Worm (Caenorhabditis elegans) whole organism, L4/young adult: ENCODE measurements around the gene Y49E10.10.
A peak's percentile ranks its signal among the peaks of the same experiment; 100 is the strongest.
"Not testable (repeated sequence)": the region's sequence is repeated elsewhere in the genome, so short reads cannot be mapped to it uniquely, and the experiment has no call there.

Experiments
- W03F9.2 ChIP-seq: fragments of 150-350 bp; optimal IDR thresholded peaks from 2 replicates; lab custom pipeline; 2014; ENCODE audit warnings: missing biosample characterization, missing genetic modification characterization
- dao-5 ChIP-seq: sonication (generic microtip); optimal IDR thresholded peaks from 2 replicates; lab custom pipeline; 2016; ENCODE audit warnings: missing genotype, missing genetic modification characterization, moderate library complexity, missing compliant biosample characterization
- him-1 ChIP-seq: sonication (generic microtip); optimal IDR thresholded peaks from 2 replicates; lab custom pipeline; 2016; ENCODE audit warnings: missing genotype, missing genetic modification reagents, missing genetic modification characterization, missing compliant biosample characterization

The Y49E10.10 gene

DNA sequence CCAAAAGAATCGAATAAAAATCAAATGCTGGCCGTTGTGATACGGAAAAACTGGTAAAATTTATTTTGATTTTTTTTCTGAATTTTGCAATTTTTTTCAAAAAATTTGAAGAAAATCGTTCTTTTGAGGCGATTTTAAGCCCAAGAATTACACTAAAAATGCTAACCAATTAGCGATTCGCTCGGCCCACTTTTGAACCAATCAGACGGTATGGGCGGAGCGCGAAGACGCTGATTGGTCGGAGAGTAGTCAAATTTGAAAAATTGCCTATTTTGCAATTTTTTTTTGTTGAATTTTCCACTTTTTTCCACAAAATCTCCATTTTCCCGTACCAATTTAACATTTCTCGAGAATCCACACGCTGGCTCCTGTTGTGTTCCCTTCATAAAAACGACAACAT is 22.0 kb upstream of the Y49E10.10 start:
- TF ChIP-seq W03F9.2 (tag; lab: Kevin White, UChicago) (no peak), dao-5 (tag; lab: Kevin White, UChicago) (no peak), him-1 (tag; lab: Kevin White, UChicago) (no peak)

DNA sequence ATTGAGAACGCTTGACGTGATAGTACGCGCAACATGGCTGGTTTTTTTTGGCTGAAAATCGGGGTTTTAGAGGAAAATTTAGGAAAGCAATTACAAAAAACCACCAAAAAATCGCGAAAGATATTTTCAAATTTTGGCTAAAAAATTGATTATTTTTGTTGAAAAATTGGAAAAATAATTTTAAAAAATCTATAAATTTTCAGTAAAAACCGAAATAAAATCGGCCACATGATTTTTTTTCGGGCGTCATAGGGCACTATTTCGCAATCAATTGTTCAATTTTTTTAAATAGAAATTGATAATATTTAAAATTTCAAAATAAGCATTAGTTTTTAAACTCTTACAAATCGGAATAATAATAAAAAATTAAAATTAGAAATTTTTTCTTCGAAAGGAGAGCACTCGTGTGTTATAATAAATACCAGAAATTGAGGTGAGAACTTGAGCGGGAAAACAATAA is 21.4 kb upstream of the Y49E10.10 start, which contains the start of gene glrx-5:
TSS of gene glrx-5 (minus strand) at position 51 of the 460 bp plus-strand sequence.
- TF ChIP-seq dao-5 (tag; lab: Kevin White, UChicago), result no peak
- TF ChIP-seq him-1 (tag; lab: Kevin White, UChicago), result no peak
- no peak for TF ChIP-seq W03F9.2 (tag; lab: Kevin White, UChicago)

DNA sequence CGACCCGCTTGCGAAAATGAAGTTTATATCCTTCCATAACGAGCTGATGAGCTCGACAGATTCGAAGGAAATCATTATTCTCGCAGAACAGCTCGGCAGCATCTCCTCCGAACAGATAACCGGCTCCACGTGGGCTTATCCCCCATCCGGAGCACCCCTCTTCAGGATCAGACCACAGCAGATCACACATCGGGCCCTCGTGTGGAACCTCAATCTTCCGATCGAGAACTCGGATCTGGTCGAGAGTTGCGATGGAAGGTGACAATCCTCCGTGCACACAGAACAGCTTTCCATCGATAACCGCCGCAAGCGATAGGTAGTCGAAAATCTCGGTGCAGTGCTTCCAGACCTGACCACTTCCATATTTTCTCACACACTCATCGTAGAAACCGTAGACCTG is 19.7 kb upstream of the Y49E10.10 start:
- TF ChIP-seq him-1 (tag; lab: Kevin White, UChicago) (no peak), W03F9.2 (tag; lab: Kevin White, UChicago) (no peak), dao-5 (tag; lab: Kevin White, UChicago) (no peak)

DNA sequence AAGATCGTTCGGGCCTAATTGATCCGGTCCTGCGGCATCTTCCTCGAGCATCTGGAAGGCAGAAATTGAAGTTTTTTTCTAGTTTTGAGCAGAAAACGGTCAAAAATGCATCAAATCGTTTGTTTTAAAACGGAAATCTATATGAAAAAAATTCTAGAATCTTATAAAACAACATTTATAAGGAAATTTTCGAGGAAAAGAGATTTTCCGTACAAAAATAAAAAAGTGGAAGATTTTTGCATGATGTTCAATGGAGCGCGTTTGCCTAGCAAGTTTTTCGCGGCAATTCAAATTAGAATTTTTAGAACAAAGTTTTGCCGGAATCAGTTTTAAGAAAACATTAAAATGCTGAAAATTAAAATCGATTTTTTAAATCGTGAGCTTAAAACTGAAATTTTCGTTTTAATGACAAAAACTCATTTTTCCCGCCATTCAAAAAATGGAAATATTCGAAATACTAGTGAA is 18.0 kb upstream of the Y49E10.10 start, which contains the start of gene pph-4.2:
TSS of gene pph-4.2 (minus strand) at position 51 of the 465 bp plus-strand sequence.
- TF ChIP-seq dao-5 (tag; lab: Kevin White, UChicago), result no peak
- peak; percentile 9 for TF ChIP-seq W03F9.2 (tag; lab: Kevin White, UChicago)

DNA sequence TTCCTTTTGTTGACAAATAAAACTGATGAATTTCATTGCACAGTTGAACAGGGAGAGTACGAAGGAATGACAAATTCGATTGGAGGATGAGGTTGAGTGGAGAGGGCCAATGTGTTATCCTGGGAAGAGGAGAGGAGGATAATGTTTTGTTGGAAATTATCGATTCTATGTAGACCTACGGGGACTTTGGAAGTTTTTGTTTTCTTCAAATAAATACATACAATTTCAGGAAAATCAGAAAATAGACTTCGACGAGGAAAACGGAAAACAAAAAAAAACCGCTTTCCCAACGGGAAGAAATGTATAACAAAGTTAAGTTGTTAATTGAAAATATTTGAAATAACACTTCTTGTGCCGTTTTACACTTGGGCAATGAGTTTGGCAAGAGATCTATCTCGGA is 11.6 kb upstream of the Y49E10.10 start, which contains the start of gene Y49E10.4:
TSS of gene Y49E10.4 (minus strand) at position 101 of the 400 bp plus-strand sequence.
- not testable (repeated sequence) for TF ChIP-seq dao-5, him-1, W03F9.2 (tag; lab: Kevin White, UChicago)

DNA sequence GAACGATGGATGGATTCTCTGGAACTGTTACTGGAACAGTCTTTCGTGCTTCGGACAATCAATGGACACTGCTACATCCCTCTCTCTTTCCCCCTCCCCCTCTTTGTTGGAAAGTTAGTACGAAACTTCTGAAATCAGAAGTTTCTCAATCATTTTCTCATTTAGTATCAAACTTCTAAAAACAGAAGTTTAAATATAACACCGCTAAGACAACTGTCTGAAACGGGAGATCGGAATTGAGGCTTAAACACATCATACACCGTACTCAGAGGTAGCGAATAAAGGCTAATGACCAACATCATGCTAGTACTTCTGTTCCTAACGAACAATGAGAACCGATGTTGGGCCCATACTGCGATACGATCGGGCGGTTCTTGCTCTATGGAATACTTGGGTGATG is 8.7 kb upstream of the Y49E10.10 start, which contains the start of gene Y49E10.30:
TSS of gene Y49E10.30 (plus strand) at position 301 of the 400 bp plus-strand sequence.
- TF ChIP-seq him-1, dao-5, W03F9.2 (tag; lab: Kevin White, UChicago): not testable (repeated sequence)

DNA sequence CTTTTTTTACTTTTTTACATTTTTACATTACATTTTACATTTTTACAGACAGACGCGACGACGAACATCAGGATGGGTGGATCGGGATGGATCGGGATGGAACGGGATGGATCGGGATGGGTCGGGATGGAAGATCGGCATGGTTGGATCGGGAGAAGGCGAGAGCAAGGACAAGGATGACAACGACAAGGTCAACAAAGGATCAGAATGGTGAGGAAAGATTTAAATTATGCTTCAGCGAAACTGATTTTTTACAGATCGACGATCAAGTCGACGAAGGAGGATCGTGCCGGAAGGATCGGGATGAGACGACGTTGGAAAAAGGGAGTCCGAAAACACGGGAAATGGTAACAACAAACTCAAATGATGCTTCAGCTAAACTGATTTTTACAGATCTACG is 7.2 kb upstream of the Y49E10.10 start:
- TF ChIP-seq him-1 (tag; lab: Kevin White, UChicago), result no peak
- no peak for TF ChIP-seq dao-5 (tag; lab: Kevin White, UChicago)
- TF ChIP-seq W03F9.2 (tag; lab: Kevin White, UChicago), result no peak

DNA sequence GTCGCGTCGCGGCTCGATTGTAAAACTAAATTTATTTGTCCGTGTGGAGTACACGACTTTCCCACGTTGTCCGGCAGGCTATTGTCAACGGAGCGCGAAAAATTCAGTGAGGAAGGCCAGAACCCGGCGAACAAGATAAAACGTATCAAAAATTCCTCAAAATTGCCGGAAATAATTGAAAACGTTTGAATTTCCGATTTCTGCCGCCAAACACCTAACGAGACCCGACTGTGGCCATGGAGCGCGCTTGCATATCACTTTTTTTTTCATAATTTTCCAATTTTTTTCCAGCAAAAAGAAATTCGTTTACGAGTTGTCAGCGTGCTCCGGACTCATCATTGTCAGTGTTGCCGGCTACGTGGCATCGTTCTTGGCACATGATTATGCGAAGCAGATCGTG is 3.2 kb downstream of the Y49E10.10 start:
- TF ChIP-seq W03F9.2 (tag; lab: Kevin White, UChicago), result no peak
- TF ChIP-seq him-1 (tag; lab: Kevin White, UChicago), result no peak
- TF ChIP-seq dao-5 (tag; lab: Kevin White, UChicago), result no peak

DNA sequence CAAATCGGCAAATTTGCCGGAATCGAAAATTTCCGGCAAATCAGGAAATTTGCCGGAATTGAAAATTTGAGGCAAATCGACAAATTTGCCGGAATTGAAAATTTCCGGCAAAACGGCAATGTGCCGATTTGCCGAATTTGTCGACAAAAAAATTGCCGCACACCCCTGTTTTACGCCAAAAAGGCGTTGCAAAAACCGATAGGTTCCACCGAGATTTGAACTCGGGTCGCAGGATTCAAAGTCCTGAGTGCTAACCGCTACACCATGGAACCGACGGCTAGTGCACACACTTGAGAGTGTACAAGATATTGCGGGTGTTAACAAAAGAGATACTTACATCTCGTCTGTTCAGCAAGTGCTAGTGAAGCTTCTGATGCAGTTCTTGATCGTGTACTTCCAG is 4.4 kb downstream of the Y49E10.10 start:
- TF ChIP-seq W03F9.2 (tag; lab: Kevin White, UChicago), result no peak
- TF ChIP-seq dao-5 (tag; lab: Kevin White, UChicago), result no peak
- no peak for TF ChIP-seq him-1 (tag; lab: Kevin White, UChicago)

DNA sequence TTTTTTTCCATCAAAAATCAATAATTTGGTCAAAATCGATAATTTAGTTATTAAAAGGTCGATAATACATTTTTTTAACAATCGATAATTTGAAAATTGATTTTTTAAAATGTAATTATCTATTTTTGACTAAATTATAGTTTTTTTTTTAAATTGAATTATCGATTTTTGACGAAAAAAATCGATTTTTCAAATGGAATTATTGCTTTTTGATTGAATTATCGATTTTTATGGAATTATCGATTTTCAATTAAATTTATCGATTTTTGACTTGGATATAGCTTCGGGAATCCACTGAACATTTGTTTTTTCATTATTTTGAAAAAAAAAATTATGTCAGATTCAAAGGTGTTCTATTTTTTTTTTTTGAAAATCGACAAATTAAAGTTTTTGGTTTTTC is 15.0 kb downstream of the Y49E10.10 start:
- TF ChIP-seq W03F9.2 (tag; lab: Kevin White, UChicago) (no peak), him-1 (tag; lab: Kevin White, UChicago) (no peak), dao-5 (tag; lab: Kevin White, UChicago) (no peak)

DNA sequence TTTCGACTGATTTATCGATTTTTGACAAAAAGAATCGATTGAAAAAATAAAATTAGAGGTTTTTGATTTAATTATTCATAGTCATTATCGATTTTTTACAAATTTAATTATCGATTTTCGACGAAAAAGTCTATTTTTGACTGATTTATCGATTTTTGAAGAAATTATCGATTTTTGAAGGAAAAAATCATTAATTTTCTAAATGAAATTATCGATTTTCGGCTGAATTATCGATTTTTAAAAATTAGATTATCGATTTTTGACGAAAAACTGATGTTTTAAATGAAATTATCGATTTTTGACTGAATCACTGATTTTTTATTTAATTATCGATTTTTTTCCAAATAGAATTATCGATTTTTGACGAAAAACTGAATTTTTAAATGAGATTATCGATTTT is 15.8 kb downstream of the Y49E10.10 start:
- TF ChIP-seq dao-5 (tag; lab: Kevin White, UChicago), result no peak
- no peak for TF ChIP-seq him-1 (tag; lab: Kevin White, UChicago)
- TF ChIP-seq W03F9.2 (tag; lab: Kevin White, UChicago), result no peak

DNA sequence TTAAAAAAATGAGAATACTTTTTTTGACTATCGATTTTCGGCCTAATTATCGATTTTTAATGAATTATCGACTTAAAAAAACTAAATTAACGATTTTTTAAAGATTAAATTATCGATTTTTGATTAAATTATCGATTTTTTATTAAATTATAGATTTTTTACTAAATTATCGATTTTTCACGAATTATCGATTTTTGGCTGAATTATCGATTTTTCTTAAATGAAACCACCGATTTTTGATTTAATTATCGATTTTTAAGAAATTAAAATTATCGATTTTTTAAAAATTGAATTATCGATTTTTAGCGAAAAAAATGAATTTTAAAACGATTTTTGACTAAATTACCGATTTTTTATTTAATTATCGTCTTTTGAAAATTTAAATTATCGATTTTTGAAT is 16.4 kb downstream of the Y49E10.10 start:
- TF ChIP-seq W03F9.2 (tag; lab: Kevin White, UChicago) (no peak), dao-5 (tag; lab: Kevin White, UChicago) (no peak), him-1 (tag; lab: Kevin White, UChicago) (no peak)

DNA sequence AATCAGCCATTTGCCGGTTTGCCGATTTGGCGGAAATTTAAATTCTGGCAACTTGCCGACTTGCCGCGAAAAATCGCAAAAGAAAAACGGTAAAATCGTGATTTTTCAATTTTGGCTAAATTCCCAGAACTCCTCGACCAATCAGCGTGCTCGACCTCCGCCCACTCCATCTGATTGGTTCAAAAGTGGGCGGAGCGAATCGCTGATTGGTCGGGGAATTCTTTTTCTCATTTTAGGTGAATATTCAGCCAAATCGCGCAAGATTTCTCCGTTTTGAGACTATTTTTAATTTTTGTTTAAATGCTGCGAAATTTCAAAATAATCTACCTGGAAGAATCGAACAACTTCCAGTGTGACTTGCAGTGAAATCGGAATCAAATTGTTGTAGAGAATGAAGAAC is 19.3 kb downstream of the Y49E10.10 start:
- no peak for TF ChIP-seq dao-5 (tag; lab: Kevin White, UChicago)
- TF ChIP-seq him-1 (tag; lab: Kevin White, UChicago), result no peak
- no peak for TF ChIP-seq W03F9.2 (tag; lab: Kevin White, UChicago)

DNA sequence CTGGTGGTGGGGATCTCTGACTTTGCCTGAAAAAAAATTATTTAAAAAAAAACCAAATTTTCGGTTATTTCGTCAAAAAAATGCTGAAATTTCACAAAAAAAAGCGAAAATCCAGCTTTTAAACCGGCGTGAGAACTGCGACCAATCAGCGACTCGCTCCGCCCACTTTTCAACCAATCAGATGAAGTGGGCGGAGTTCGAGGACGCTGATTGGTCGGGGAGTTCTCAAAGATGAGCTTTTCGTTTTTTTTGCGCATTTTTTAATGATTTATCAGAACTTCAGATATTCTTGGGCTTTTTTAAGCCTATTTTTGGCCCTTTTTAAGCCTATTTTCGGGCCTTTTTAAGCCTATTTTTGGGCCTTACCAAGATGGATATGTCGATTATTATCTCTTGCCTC is 25.0 kb downstream of the Y49E10.10 start:
- TF ChIP-seq dao-5 (tag; lab: Kevin White, UChicago), result no peak
- TF ChIP-seq W03F9.2 (tag; lab: Kevin White, UChicago), result no peak
- TF ChIP-seq him-1 (tag; lab: Kevin White, UChicago), result no peak
